Worm (Caenorhabditis elegans): ENCODE data around the gene srh-19.

Gene srh-19

ce11 chrX:1379391-1379790 is 33.6 kb upstream of the srh-19 start:
- TF ChIP-seq lsy-2 (tag; optimal IDR thresholded peaks at IDR 0.05) (peak; percentile 6), snpc-4 (tag; optimal IDR thresholded peaks at IDR 0.05) (no peak), elt-3 (tag; optimal IDR thresholded peaks at IDR 0.05) (peak; percentile 24), mab-5 (tag; optimal IDR thresholded peaks at IDR 0.05) (no peak), drap-1 (GFP tag; optimal IDR thresholded peaks at IDR 0.05) (peak; percentile 94), unc-39 (tag; optimal IDR thresholded peaks at IDR 0.05) (peak; percentile 14), ceh-43 (GFP tag; optimal IDR thresholded peaks at IDR 0.05) (peak; percentile 80), ztf-11 (tag; optimal IDR thresholded peaks at IDR 0.05) (peak; percentile 14), ces-1 (GFP tag; optimal IDR thresholded peaks at IDR 0.05) (no peak), pha-4 (tag; optimal IDR thresholded peaks at IDR 0.05) (peak; percentile 36), sptf-1 (tag; optimal IDR thresholded peaks at IDR 0.05) (peak; percentile 94), ham-2 (GFP tag; optimal IDR thresholded peaks at IDR 0.05) (peak; percentile 80), nhr-28 (tag; optimal IDR thresholded peaks at IDR 0.05) (no peak), lin-32 (GFP tag; optimal IDR thresholded peaks at IDR 0.05) (peak; percentile 89), nhr-2 (tag; optimal IDR thresholded peaks at IDR 0.05) (no peak), unc-120 (tag; optimal IDR thresholded peaks at IDR 0.05; ENCODE audit: poor library complexity, severe bottlenecking) (peak; percentile 85), cnd-1 (tag; optimal IDR thresholded peaks at IDR 0.05) (peak; percentile 92), ceh-39 (tag; optimal IDR thresholded peaks at IDR 0.05) (peak; percentile 4), mep-1 (tag; optimal IDR thresholded peaks at IDR 0.05) (no peak), nhr-76 (tag; optimal IDR thresholded peaks at IDR 0.05) (peak; percentile 42), hlh-1 (tag; optimal IDR thresholded peaks at IDR 0.05) (peak; percentile 55), sem-2 (GFP tag; optimal IDR thresholded peaks at IDR 0.05) (peak; percentile 81), bed-3 (GFP tag; optimal IDR thresholded peaks at IDR 0.05) (peak; percentile 78), unc-62 (GFP tag; optimal IDR thresholded peaks at IDR 0.05) (peak; percentile 48), elt-1 (tag; optimal IDR thresholded peaks at IDR 0.05; ENCODE audit: borderline replicate concordance, insufficient read depth) (no peak), flh-1 (GFP tag; optimal IDR thresholded peaks at IDR 0.05) (peak; percentile 75), M03D4.4 (tag; optimal IDR thresholded peaks at IDR 0.05) (peak; percentile 85), nhr-12 (tag; optimal IDR thresholded peaks at IDR 0.05) (no peak), nhr-237 (tag; optimal IDR thresholded peaks at IDR 0.05) (peak; percentile 26), ceh-83 (GFP tag; optimal IDR thresholded peaks at IDR 0.05) (peak; percentile 89), lin-13 (tag; optimal IDR thresholded peaks at IDR 0.05) (peak; percentile 14), tbx-8 (GFP tag; optimal IDR thresholded peaks at IDR 0.05) (peak; percentile 67), mls-2 (tag; optimal IDR thresholded peaks at IDR 0.05) (peak; percentile 92), zip-8 (tag; optimal IDR thresholded peaks at IDR 0.05) (no peak)

- TF ChIP-seq tbx-8 (GFP tag; optimal IDR thresholded peaks at IDR 0.05) (no peak), flh-1 (GFP tag; optimal IDR thresholded peaks at IDR 0.05) (no peak), ceh-39 (tag; optimal IDR thresholded peaks at IDR 0.05) (no peak), nhr-12 (tag; optimal IDR thresholded peaks at IDR 0.05) (no peak), snpc-4 (tag; optimal IDR thresholded peaks at IDR 0.05) (no peak), ceh-83 (GFP tag; optimal IDR thresholded peaks at IDR 0.05) (no peak), mls-2 (tag; optimal IDR thresholded peaks at IDR 0.05) (no peak), M03D4.4 (tag; optimal IDR thresholded peaks at IDR 0.05) (no peak), cnd-1 (tag; optimal IDR thresholded peaks at IDR 0.05) (no peak), lin-13 (tag; optimal IDR thresholded peaks at IDR 0.05) (no peak), sptf-1 (tag; optimal IDR thresholded peaks at IDR 0.05) (no peak), zip-8 (tag; optimal IDR thresholded peaks at IDR 0.05) (no peak)
These were observed 31.4 kb upstream of the srh-19 start, which contains the start of gene F56C3.10 for ce11 chrX:1381565-1381964. Gene F56C3.10, minus strand, starts transcription at chrX:1381665.

DNA sequence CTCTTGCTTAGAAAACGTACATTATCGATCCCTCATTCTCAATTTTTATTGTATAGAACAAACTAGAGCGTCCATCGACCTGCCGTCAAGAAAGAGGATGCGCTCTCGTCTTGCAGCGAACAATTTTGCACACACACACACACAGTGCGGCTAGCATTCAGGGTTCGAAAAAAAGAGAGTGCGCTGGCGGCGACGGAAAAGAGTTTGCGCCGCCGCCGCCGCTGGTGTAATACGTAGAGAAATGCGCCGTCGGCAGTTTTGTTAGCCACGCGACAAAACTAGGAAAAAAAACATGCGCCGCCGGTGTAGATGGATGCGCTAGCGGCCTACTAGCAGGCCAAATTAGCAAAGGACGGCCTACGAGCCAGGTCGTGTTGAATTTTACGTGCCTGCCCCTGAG is 29.4 kb upstream of the srh-19 start:
- no peak for TF ChIP-seq pha-4 (tag; optimal IDR thresholded peaks at IDR 0.05)
- TF ChIP-seq ham-2 (GFP tag; optimal IDR thresholded peaks at IDR 0.05) = no peak
- no peak for TF ChIP-seq blmp-1 (tag; optimal IDR thresholded peaks at IDR 0.05)
- no peak for TF ChIP-seq ceh-83 (GFP tag; optimal IDR thresholded peaks at IDR 0.05)
- no peak for TF ChIP-seq cnd-1 (tag; optimal IDR thresholded peaks at IDR 0.05)
- TF ChIP-seq elt-3 (tag; optimal IDR thresholded peaks at IDR 0.05) = no peak
- no peak for TF ChIP-seq ceh-39 (tag; optimal IDR thresholded peaks at IDR 0.05)
- TF ChIP-seq bed-3 (GFP tag; optimal IDR thresholded peaks at IDR 0.05) = no peak
- no peak for TF ChIP-seq lin-32 (GFP tag; optimal IDR thresholded peaks at IDR 0.05)
- no peak for TF ChIP-seq nhr-76 (tag; optimal IDR thresholded peaks at IDR 0.05)
- no peak for TF ChIP-seq tbx-8 (GFP tag; optimal IDR thresholded peaks at IDR 0.05)
- no peak for TF ChIP-seq mls-2 (tag; optimal IDR thresholded peaks at IDR 0.05)
- no peak for TF ChIP-seq snpc-4 (tag; optimal IDR thresholded peaks at IDR 0.05)
- no peak for TF ChIP-seq flh-1 (GFP tag; optimal IDR thresholded peaks at IDR 0.05)
- TF ChIP-seq lin-13 (tag; optimal IDR thresholded peaks at IDR 0.05) = no peak
- TF ChIP-seq sptf-1 (tag; optimal IDR thresholded peaks at IDR 0.05) = no peak
- no peak for TF ChIP-seq mep-1 (tag; optimal IDR thresholded peaks at IDR 0.05)

Data from whole organism, mixed stage, embryonic.